Worm (Caenorhabditis elegans) whole organism, early embryonic: ENCODE measurements around the gene ttbk-8.2.

Experiments used
- F13C5.2 ChIP-seq: sonication (generic microtip); optimal IDR thresholded peaks from 2 replicates; lab custom pipeline; 2017; ENCODE audit warnings: mild to moderate bottlenecking, missing genetic modification characterization, inconsistent platforms, missing compliant biosample characterization
- ama-1 ChIP-seq: fragments of 150-350 bp; optimal IDR thresholded peaks from 2 replicates; lab custom pipeline; 2014
- ceh-13 ChIP-seq: fragments of 200-800 bp; sonication (Bioruptor generic); optimal IDR thresholded peaks from 2 replicates; lab custom pipeline; 2018; ENCODE audit warnings: mild to moderate bottlenecking, missing genetic modification characterization, missing compliant biosample characterization
- ceh-36 ChIP-seq: sonication (generic microtip); optimal IDR thresholded peaks from 2 replicates; lab custom pipeline; 2016; ENCODE audit warnings: missing genetic modification characterization, inconsistent platforms, missing compliant biosample characterization
- flt-1 ChIP-seq: fragments of 200-800 bp; sonication (Bioruptor generic); IDR thresholded peaks from 2 replicates; pipeline ENCODE4 v1.3.6; 2022; ENCODE audit warnings: missing genetic modification characterization, missing compliant biosample characterization
- hnd-1 ChIP-seq: sonication (generic microtip); optimal IDR thresholded peaks from 2 replicates; lab custom pipeline; 2016; ENCODE audit warnings: missing genetic modification characterization, missing compliant biosample characterization
- pes-1 ChIP-seq: fragments of 200-800 bp; sonication (Bioruptor generic); IDR thresholded peaks from 2 replicates; pipeline ENCODE4 v1.3.6; 2022; ENCODE audit warnings: missing genetic modification reagents, missing genetic modification characterization, missing compliant biosample characterization
- scrt-1 ChIP-seq: fragments of 200-800 bp; sonication (Bioruptor generic); IDR thresholded peaks from 2 replicates; pipeline ENCODE4 v1.3.6; 2022; ENCODE audit warnings: missing genetic modification characterization, missing compliant biosample characterization
- sea-1 ChIP-seq: fragments of 200-800 bp; sonication (Bioruptor generic); conservative IDR thresholded peaks from 2 replicates; pipeline ENCODE4 v1.3.6; 2022; ENCODE audit warnings: missing genetic modification characterization, missing compliant biosample characterization
- tbx-11 ChIP-seq: fragments of 200-800 bp; sonication (Bioruptor generic); IDR thresholded peaks from 2 replicates; pipeline ENCODE4 v1.3.6; 2022; ENCODE audit warnings: missing genetic modification characterization, missing compliant biosample characterization
- tra-4 ChIP-seq: sonication (generic microtip); optimal IDR thresholded peaks from 2 replicates; lab custom pipeline; 2017; ENCODE audit warnings: missing genetic modification characterization, missing compliant biosample characterization

- no peak for TF ChIP-seq ama-1 (lab: Kevin White, UChicago)
- no peak for TF ChIP-seq tra-4 (tag; lab: Kevin White, UChicago)
- no peak for TF ChIP-seq flt-1 (GFP tag; lab: Robert Waterston, UW)
- no peak for TF ChIP-seq sea-1
- TF ChIP-seq ceh-13 = no peak
- no peak for TF ChIP-seq pes-1 (GFP tag; lab: Robert Waterston, UW)
- no peak for TF ChIP-seq scrt-1 (GFP tag; lab: Robert Waterston, UW)
- no peak for TF ChIP-seq tbx-11 (GFP tag; lab: Robert Waterston, UW)
- no peak for TF ChIP-seq F13C5.2
- TF ChIP-seq hnd-1 (tag; lab: Kevin White, UChicago) = no peak
- TF ChIP-seq ceh-36 (tag; lab: Kevin White, UChicago) = no peak
Measured at ce11 chrIV:5591134-5591533, 40.6 kb upstream of the ttbk-8.2 start.
